Fruit fly (Drosophila melanogaster): ENCODE data around the gene Ugt302E1.
A peak's percentile ranks its signal among the peaks of the same experiment; 100 is the strongest.

Ugt302E1 gene

DNA sequence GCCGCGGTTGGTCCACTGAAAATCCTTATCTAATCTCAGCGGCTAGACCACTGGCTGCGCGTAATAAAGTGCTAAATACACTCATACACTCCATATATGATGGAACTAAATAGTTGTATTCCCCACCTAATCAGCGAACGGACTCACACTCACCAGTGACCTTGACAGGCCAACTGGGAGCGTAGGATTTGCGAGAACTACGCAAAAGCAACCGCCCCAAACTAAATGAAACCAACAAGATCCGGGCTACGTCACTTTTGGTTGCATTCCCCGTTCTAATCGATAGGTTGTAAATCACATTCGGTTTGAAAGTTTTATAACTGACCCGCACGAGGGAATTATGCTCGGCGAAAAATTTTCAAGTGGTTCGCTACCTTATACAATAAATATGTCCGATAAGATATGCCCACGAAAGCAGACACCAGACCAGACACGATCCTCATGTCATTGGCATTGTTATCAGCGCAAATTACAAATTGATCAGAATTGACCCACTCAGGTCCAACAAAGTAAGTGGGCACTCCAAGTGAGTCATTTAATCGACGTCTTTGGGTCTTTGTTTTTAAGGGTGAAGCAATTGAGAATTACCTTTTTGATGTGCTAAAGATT, 44.9 kb downstream of the Ugt302E1 start (continued):
- TF ChIP-seq CG8281 (tag; optimal IDR thresholded peaks at IDR 0.05) (no peak), dmrt99B (tag; optimal IDR thresholded peaks at IDR 0.05) (no peak), gsb (GFP tag; IDR thresholded peaks at IDR 0.05) (no peak), Mad (GFP tag; optimal IDR thresholded peaks at IDR 0.05) (no peak), HmgD (GFP tag; optimal IDR thresholded peaks at IDR 0.05) (no peak), Neu2 (GFP tag; optimal IDR thresholded peaks at IDR 0.05; ENCODE audit: borderline replicate concordance) (no peak), Dp (GFP tag; optimal IDR thresholded peaks at IDR 0.05) (no peak), Hand (GFP tag; optimal IDR thresholded peaks at IDR 0.05) (no peak), seq (GFP tag; IDR thresholded peaks at IDR 0.05) (no peak), GATAe (GFP tag; conservative IDR thresholded peaks at IDR 0.05) (peak; percentile 21; the same call in 1 of the 2 replicates), H2.0 (GFP tag; IDR thresholded peaks at IDR 0.05) (no peak), HmgZ (tag; optimal IDR thresholded peaks at IDR 0.05) (no peak), Lhr (GFP tag; optimal IDR thresholded peaks at IDR 0.05) (no peak), CG1024 (GFP tag; IDR thresholded peaks at IDR 0.05) (no peak), ATbp (GFP tag; optimal IDR thresholded peaks at IDR 0.05) (no peak), CG6272 (GFP tag; IDR thresholded peaks at IDR 0.05) (no peak), Dfd (GFP tag; optimal IDR thresholded peaks at IDR 0.05) (no peak), Hey (tag; optimal IDR thresholded peaks at IDR 0.05) (peak; percentile 83), vnd (GFP tag; IDR thresholded peaks at IDR 0.05; ENCODE audit: partially characterized antibody) (0 out of 3 replicates have a peak, but pooled peaks have one; percentile 31), CG1529 (GFP tag; optimal IDR thresholded peaks at IDR 0.05) (no peak), CG10959 (GFP tag; IDR thresholded peaks at IDR 0.05) (no peak), CG10431 (GFP tag; optimal IDR thresholded peaks at IDR 0.05) (no peak)

DNA sequence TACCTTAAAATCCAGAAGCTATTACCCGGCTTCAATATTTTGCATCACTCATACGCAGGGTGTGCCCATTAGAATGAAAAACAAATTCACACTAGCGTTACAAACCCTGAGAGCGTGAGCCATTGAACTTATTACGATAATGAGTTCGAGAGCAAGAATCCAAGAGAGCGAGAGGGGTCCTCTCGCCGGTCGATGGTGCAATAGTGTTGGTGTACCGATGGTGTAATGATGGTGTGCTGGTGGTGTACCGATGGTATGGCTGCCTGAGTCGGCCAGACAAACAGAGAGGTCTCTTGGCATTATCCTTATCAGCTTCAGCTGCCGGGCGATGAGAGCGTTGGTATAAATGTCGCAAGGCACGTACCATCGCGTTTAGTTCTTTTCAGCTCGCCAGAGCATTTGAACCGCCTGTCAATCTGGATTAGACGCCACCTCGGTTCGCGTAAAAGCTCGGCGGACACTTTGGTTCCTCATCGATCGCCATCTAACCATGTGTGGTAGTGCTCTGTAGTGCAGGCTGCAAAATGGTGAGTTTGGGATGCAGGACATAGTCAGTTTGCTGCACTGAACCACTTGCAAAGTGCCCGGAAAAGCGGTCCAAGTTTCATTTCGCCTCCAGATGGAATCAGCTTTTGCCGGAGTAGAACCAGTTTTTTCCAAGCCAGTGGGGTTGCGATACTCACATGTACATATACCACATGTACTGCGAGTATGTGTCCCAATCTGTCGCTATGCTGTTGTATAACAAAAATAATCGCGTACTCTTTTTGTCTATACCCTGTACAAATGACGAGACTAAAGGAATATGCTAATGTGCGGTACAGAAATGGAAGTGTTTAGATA, 45.8 kb downstream of the Ugt302E1 start:
- TF ChIP-seq row (GFP tag; IDR thresholded peaks at IDR 0.05) (no peak), CG11085 (GFP tag; IDR thresholded peaks at IDR 0.05) (no peak), CG17385 (GFP tag; optimal IDR thresholded peaks at IDR 0.05) (peak; percentile 41), CG11247 (GFP tag; IDR thresholded peaks at IDR 0.05) (0 out of 2 replicates have a peak, but pooled peaks have one; percentile 23), Gsc (GFP tag; IDR thresholded peaks at IDR 0.05) (no peak), CG18619 (GFP tag; optimal IDR thresholded peaks at IDR 0.05) (no peak), CG6272 (GFP tag; IDR thresholded peaks at IDR 0.05) (no peak), Trl (optimal IDR thresholded peaks at IDR 0.05) (peak; percentile 41 to 84), Trl (GFP tag; optimal IDR thresholded peaks at IDR 0.05) (no peak), Pdp1 (GFP tag; optimal IDR thresholded peaks at IDR 0.05) (peak in 1 of 2 experiments; percentile 98), mirr (GFP tag; optimal IDR thresholded peaks at IDR 0.05) (peak; percentile 65), sug (tag; optimal IDR thresholded peaks at IDR 0.05) (peak; percentile 85), ac (GFP tag; optimal IDR thresholded peaks at IDR 0.05) (no peak), CG1529 (GFP tag; optimal IDR thresholded peaks at IDR 0.05) (peak; percentile 27), Med (GFP tag) (peak; percentile 57), CG11456 (GFP tag; IDR thresholded peaks at IDR 0.05) (0 out of 3 replicates have a peak, but pooled peaks have one; percentile 36), HLH3B (GFP tag; IDR thresholded peaks at IDR 0.05) (no peak), ewg (GFP tag; optimal IDR thresholded peaks at IDR 0.05) (peak; percentile 16), chinmo (GFP tag; IDR thresholded peaks at IDR 0.05; ENCODE audit: partially characterized antibody) (0 out of 4 replicates have a peak, but pooled peaks have one; percentile 34), CG12155 (GFP tag; optimal IDR thresholded peaks at IDR 0.05) (no peak), CG17829 (tag; optimal IDR thresholded peaks at IDR 0.05) (peak; percentile 14), CG7372 (GFP tag; IDR thresholded peaks at IDR 0.05) (peak; percentile 42; the same call in 1 of the 2 replicates), CG34422 (GFP tag; IDR thresholded peaks at IDR 0.05) (peak; percentile 13; the same call in 1 of the 3 replicates), CG34376 (GFP tag; optimal IDR thresholded peaks at IDR 0.05) (peak; percentile 63), HmgZ (tag; optimal IDR thresholded peaks at IDR 0.05) (peak; percentile 48), Sox100B (GFP tag; optimal IDR thresholded peaks at IDR 0.05) (peak; percentile 30), cg (GFP tag; optimal IDR thresholded peaks at IDR 0.05) (peak; percentile 43), CG17361 (GFP tag; IDR thresholded peaks at IDR 0.05) (0 out of 3 replicates have a peak, but pooled peaks have one; percentile 46)
